Worm (Caenorhabditis elegans): Measurements from ENCODE around the gene C25E10.4.

Gene C25E10.4

DNA sequence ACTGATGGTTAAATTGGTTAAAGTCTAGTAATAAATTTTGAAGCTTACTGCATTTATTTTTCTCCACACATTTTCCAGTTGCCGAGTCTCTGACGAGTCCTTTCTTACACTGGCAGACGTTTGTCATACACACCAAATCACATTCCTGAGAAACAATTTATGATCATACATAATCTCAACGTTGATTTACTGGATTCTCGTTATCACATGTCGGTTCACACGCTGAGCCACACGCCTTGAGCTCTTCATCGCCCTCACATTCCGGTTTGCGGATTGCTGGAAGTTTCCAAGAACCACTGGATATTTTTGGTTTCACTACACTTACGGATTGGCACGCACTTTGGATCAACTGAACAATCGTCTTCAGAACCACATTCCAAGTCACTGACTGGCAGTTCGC lies 22.3 kb downstream of the C25E10.4 start:
- TF ChIP-seq F13C5.2 (tag; optimal IDR thresholded peaks at IDR 0.05), result no peak
- TF ChIP-seq ets-7 (tag; optimal IDR thresholded peaks at IDR 0.05), result no peak
- no peak for TF ChIP-seq B0310.2 (tag; optimal IDR thresholded peaks at IDR 0.05)
- no peak for TF ChIP-seq tbx-11 (GFP tag; IDR thresholded peaks at IDR 0.05)
- no peak for TF ChIP-seq hmbx-1 (tag; optimal IDR thresholded peaks at IDR 0.05)
- TF ChIP-seq tra-4 (tag; optimal IDR thresholded peaks at IDR 0.05), result no peak
- TF ChIP-seq ceh-36 (tag; optimal IDR thresholded peaks at IDR 0.05), result no peak
- no peak for TF ChIP-seq flt-1 (GFP tag; IDR thresholded peaks at IDR 0.05)
- no peak for TF ChIP-seq tbx-37 (GFP tag; conservative IDR thresholded peaks at IDR 0.05)
- TF ChIP-seq hmg-4 (GFP tag; optimal IDR thresholded peaks at IDR 0.05), result no peak
- no peak for TF ChIP-seq ceh-13 (GFP tag; optimal IDR thresholded peaks at IDR 0.05)
- no peak for TF ChIP-seq aly-1 (tag; optimal IDR thresholded peaks at IDR 0.05)

DNA sequence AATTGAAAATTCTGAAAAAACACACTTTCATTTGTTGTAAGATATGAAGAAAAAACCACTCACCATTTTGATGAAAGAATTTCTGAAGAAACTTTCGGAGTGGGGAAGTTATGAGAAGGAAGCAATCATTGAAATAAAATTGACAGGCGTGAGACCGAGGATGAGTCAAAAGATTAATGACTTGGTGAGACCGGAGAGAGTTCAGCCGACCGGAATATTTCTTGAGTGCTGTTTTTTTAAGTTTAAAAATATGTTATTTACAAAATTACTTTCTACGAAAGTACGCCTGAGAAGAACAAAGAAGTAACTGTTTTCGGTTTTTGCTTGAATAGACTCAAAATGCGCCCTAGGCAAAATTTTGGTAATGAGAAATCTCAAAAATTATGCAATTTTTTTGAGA lies 22.9 kb downstream of the C25E10.4 start, which contains the start of gene C25E10.10:
Gene C25E10.10 (minus strand): TSS at position 101 of the 400 bp plus-strand sequence.
- TF ChIP-seq hnd-1 (tag; optimal IDR thresholded peaks at IDR 0.05) (no peak), aly-1 (tag; optimal IDR thresholded peaks at IDR 0.05) (no peak), tbx-37 (GFP tag; conservative IDR thresholded peaks at IDR 0.05) (no peak), tra-4 (tag; optimal IDR thresholded peaks at IDR 0.05) (no peak), ceh-36 (tag; optimal IDR thresholded peaks at IDR 0.05) (no peak), F13C5.2 (tag; optimal IDR thresholded peaks at IDR 0.05) (no peak), sea-1 (GFP tag; conservative IDR thresholded peaks at IDR 0.05) (no peak), scrt-1 (GFP tag; IDR thresholded peaks at IDR 0.05) (no peak), hmbx-1 (tag; optimal IDR thresholded peaks at IDR 0.05) (no peak), ama-1 (optimal IDR thresholded peaks at IDR 0.05) (no peak), ets-7 (tag; optimal IDR thresholded peaks at IDR 0.05) (no peak), flt-1 (GFP tag; IDR thresholded peaks at IDR 0.05) (no peak), B0310.2 (tag; optimal IDR thresholded peaks at IDR 0.05) (no peak), tbx-11 (GFP tag; IDR thresholded peaks at IDR 0.05) (no peak), hmg-4 (GFP tag; optimal IDR thresholded peaks at IDR 0.05) (no peak), pes-1 (GFP tag; IDR thresholded peaks at IDR 0.05) (no peak), ceh-13 (GFP tag; optimal IDR thresholded peaks at IDR 0.05) (no peak)

DNA sequence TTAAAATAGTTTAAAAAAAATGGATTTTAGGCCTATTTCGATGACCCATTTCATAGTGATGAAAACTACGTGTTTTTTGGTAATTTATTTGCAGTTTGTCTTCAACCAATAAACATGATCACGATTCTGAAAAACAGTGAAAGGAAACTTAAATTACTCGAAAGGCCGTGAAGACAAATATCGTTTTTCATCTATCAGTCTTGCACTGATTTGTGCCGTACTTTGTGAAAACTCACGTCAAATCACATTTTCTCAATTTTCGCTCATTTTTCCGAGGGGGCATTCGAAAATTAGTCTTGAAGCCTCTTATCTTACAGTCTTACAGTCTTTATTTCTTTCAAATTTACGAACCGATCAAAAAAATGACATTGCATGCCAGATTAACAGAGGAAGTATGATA lies 25.3 kb downstream of the C25E10.4 start, which contains the start of gene C25E10.11:
Gene C25E10.11 (minus strand): TSS at position 101 of the 400 bp plus-strand sequence.
- no peak for TF ChIP-seq ceh-36 (tag; optimal IDR thresholded peaks at IDR 0.05)
- TF ChIP-seq ama-1 (optimal IDR thresholded peaks at IDR 0.05), result no peak
- no peak for TF ChIP-seq tbx-37 (GFP tag; conservative IDR thresholded peaks at IDR 0.05)
- no peak for TF ChIP-seq hnd-1 (tag; optimal IDR thresholded peaks at IDR 0.05)

DNA sequence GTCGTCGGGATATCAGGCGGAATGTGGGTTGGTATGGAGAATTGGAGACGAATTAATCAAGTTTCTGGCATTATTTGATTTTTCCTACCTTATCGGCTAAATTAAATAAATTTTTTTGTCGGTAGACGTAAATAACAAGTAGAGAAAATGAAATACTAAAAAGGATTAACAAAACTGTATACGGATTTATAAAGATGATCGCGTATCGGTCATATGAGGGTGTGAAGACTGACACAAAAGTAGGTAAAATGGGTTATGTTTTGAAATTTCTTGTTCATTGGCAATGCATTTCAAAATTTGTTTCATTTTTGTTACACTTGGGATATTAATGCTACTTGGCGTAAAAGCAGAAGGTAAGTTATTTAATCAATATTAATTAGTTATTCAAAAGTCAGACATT lies 26.1 kb downstream of the C25E10.4 start, which contains the start of the genes C25E10.16 and C25E10.13:
Gene C25E10.16 (minus strand): TSS at position 101 of the 400 bp plus-strand sequence.
Gene C25E10.13 (plus strand): TSS at position 256 of the 400 bp plus-strand sequence.
- TF ChIP-seq ets-7 (tag; optimal IDR thresholded peaks at IDR 0.05) (no peak), B0310.2 (tag; optimal IDR thresholded peaks at IDR 0.05) (no peak), tbx-11 (GFP tag; IDR thresholded peaks at IDR 0.05) (no peak), scrt-1 (GFP tag; IDR thresholded peaks at IDR 0.05) (no peak), tbx-37 (GFP tag; conservative IDR thresholded peaks at IDR 0.05) (no peak), pes-1 (GFP tag; IDR thresholded peaks at IDR 0.05) (no peak), flt-1 (GFP tag; IDR thresholded peaks at IDR 0.05) (no peak), hmbx-1 (tag; optimal IDR thresholded peaks at IDR 0.05) (no peak), ceh-13 (GFP tag; optimal IDR thresholded peaks at IDR 0.05) (no peak)

DNA sequence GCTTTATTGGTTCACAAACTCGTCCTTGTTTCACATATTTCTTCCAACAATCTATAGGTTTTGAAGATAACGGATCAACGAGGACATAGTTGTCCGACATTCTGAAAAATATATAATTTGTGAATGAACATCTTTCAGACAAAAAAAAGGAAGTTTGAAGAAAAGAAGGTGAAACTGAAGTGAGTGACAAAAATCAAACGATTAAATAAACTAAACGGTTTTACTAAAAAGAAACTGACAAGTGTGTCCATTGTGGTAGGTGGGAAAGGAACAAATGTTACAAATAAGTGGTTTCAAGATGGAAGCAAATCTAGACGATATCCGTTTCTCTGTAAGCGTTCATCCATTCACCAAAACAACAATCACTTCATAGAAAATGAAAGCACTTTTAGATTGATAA lies 29.0 kb downstream of the C25E10.4 start, which contains the start of gene C25E10.12:
Gene C25E10.12 (minus strand): TSS at position 101 of the 400 bp plus-strand sequence.
- TF ChIP-seq ceh-36 (tag; optimal IDR thresholded peaks at IDR 0.05) (no peak), flt-1 (GFP tag; IDR thresholded peaks at IDR 0.05) (no peak), pes-1 (GFP tag; IDR thresholded peaks at IDR 0.05) (no peak), F13C5.2 (tag; optimal IDR thresholded peaks at IDR 0.05) (no peak), B0310.2 (tag; optimal IDR thresholded peaks at IDR 0.05) (no peak), hmbx-1 (tag; optimal IDR thresholded peaks at IDR 0.05) (no peak), tra-4 (tag; optimal IDR thresholded peaks at IDR 0.05) (no peak), ceh-13 (GFP tag; optimal IDR thresholded peaks at IDR 0.05) (no peak), tbx-37 (GFP tag; conservative IDR thresholded peaks at IDR 0.05) (no peak), ama-1 (optimal IDR thresholded peaks at IDR 0.05) (no peak), ets-7 (tag; optimal IDR thresholded peaks at IDR 0.05) (no peak), tbx-11 (GFP tag; IDR thresholded peaks at IDR 0.05) (no peak), sea-1 (GFP tag; conservative IDR thresholded peaks at IDR 0.05) (no peak), scrt-1 (GFP tag; IDR thresholded peaks at IDR 0.05) (no peak), aly-1 (tag; optimal IDR thresholded peaks at IDR 0.05) (no peak)

DNA sequence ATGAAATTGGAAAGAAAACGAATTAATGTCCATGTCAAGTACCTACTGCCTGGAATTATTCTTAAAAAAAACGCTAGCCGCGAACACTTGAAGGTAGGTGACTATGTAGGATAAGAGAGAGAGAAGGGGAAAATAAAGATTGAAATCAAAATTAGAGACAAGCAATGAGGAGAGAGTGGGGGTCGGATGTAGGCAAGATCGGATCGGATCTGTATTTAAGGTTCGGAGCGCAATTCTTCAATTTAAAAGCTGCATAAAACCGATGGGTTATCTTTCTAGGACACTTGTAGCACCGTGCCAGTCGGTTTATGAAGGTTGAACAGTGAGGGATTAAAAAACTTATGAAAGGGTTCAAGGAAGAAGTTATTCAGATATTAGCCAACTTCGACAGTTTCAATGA lies 29.8 kb downstream of the C25E10.4 start:
- TF ChIP-seq hmbx-1 (tag; optimal IDR thresholded peaks at IDR 0.05), result no peak
- TF ChIP-seq ceh-36 (tag; optimal IDR thresholded peaks at IDR 0.05), result no peak
- TF ChIP-seq tbx-11 (GFP tag; IDR thresholded peaks at IDR 0.05), result no peak

DNA sequence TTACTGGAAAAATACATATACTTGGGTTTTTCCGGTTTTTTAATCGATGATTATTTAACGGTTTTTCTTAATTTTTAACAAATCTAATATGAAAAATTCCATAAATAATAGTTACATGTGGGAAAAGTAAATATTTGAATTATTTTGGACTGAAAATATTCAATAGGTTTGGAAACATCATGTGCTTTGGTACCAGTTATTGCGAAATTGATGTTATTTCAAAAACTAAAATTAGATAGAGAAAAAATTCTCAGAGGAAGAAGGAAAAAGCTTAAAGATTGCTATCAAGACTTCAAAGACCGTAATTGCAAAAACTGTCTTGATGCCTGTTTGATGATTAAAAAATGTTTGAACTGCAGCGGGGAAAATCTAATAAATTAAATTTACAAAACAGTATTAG lies 31.6 kb downstream of the C25E10.4 start:
- TF ChIP-seq pes-1 (GFP tag; IDR thresholded peaks at IDR 0.05), result no peak
- no peak for TF ChIP-seq hmg-4 (GFP tag; optimal IDR thresholded peaks at IDR 0.05)
- no peak for TF ChIP-seq flt-1 (GFP tag; IDR thresholded peaks at IDR 0.05)
- no peak for TF ChIP-seq ceh-13 (GFP tag; optimal IDR thresholded peaks at IDR 0.05)
- no peak for TF ChIP-seq B0310.2 (tag; optimal IDR thresholded peaks at IDR 0.05)
- TF ChIP-seq ceh-36 (tag; optimal IDR thresholded peaks at IDR 0.05), result no peak
- no peak for TF ChIP-seq aly-1 (tag; optimal IDR thresholded peaks at IDR 0.05)
- no peak for TF ChIP-seq F13C5.2 (tag; optimal IDR thresholded peaks at IDR 0.05)
- TF ChIP-seq sea-1 (GFP tag; conservative IDR thresholded peaks at IDR 0.05), result no peak
- TF ChIP-seq tra-4 (tag; optimal IDR thresholded peaks at IDR 0.05), result no peak
- no peak for TF ChIP-seq hmbx-1 (tag; optimal IDR thresholded peaks at IDR 0.05)
- TF ChIP-seq tbx-11 (GFP tag; IDR thresholded peaks at IDR 0.05), result no peak
- no peak for TF ChIP-seq ets-7 (tag; optimal IDR thresholded peaks at IDR 0.05)
- TF ChIP-seq scrt-1 (GFP tag; IDR thresholded peaks at IDR 0.05), result no peak
- no peak for TF ChIP-seq hnd-1 (tag; optimal IDR thresholded peaks at IDR 0.05)
- no peak for TF ChIP-seq tbx-37 (GFP tag; conservative IDR thresholded peaks at IDR 0.05)
- TF ChIP-seq ama-1 (optimal IDR thresholded peaks at IDR 0.05), result no peak

DNA sequence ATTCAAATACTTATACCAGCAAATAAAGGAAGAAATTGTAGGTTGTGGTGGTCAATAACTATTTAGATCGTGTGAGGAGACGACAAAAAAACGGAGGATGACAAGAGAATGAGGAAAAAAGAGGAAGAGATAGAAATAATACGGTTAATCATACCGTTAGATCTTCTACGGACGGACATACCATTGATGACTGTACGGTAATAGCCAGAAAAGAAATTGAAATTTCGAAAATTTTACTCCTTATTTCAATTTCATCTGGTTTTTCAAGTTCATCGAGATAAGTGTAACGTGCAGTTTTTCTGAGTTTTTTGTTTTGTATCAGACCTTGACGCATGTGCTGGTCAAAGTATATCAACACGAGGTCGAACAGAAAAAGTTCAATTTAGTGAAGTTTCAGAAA lies 32.5 kb downstream of the C25E10.4 start:
- TF ChIP-seq tra-4 (tag; optimal IDR thresholded peaks at IDR 0.05), result no peak
- TF ChIP-seq hmg-4 (GFP tag; optimal IDR thresholded peaks at IDR 0.05), result no peak
- no peak for TF ChIP-seq tbx-37 (GFP tag; conservative IDR thresholded peaks at IDR 0.05)
- no peak for TF ChIP-seq tbx-11 (GFP tag; IDR thresholded peaks at IDR 0.05)
- TF ChIP-seq F13C5.2 (tag; optimal IDR thresholded peaks at IDR 0.05), result no peak
- TF ChIP-seq ceh-13 (GFP tag; optimal IDR thresholded peaks at IDR 0.05), result no peak
- TF ChIP-seq hmbx-1 (tag; optimal IDR thresholded peaks at IDR 0.05), result no peak
- no peak for TF ChIP-seq hnd-1 (tag; optimal IDR thresholded peaks at IDR 0.05)
- TF ChIP-seq ama-1 (optimal IDR thresholded peaks at IDR 0.05), result no peak
- no peak for TF ChIP-seq pes-1 (GFP tag; IDR thresholded peaks at IDR 0.05)
- no peak for TF ChIP-seq aly-1 (tag; optimal IDR thresholded peaks at IDR 0.05)
- no peak for TF ChIP-seq ceh-36 (tag; optimal IDR thresholded peaks at IDR 0.05)
- TF ChIP-seq B0310.2 (tag; optimal IDR thresholded peaks at IDR 0.05), result no peak
- no peak for TF ChIP-seq ets-7 (tag; optimal IDR thresholded peaks at IDR 0.05)
- no peak for TF ChIP-seq scrt-1 (GFP tag; IDR thresholded peaks at IDR 0.05)
